Worm (Caenorhabditis elegans) whole organism, L2 larva: ENCODE results near the gene Y46G5A.8.

Experiments used
- aly-2 ChIP-seq: fragments of 150-350 bp; optimal IDR thresholded peaks from 2 replicates; lab custom pipeline; 2014; ENCODE audit warnings: missing biosample characterization, missing genetic modification characterization
- ama-1 ChIP-seq: fragments of 150-350 bp; optimal IDR thresholded peaks from 2 replicates; lab custom pipeline; 2018; ENCODE audit warnings: inconsistent platforms
- blmp-1 ChIP-seq: sonication (generic microtip); optimal IDR thresholded peaks from 2 replicates; lab custom pipeline; 2017; ENCODE audit warnings: missing genetic modification characterization, mild to moderate bottlenecking, missing compliant biosample characterization, antibody characterized with exemption, moderate library complexity; ENCODE audit not compliant: insufficient read depth
- dmd-4 ChIP-seq: sonication (generic microtip); optimal IDR thresholded peaks from 2 replicates; lab custom pipeline; 2017; ENCODE audit warnings: missing biosample characterization, missing genetic modification characterization
- fos-1 ChIP-seq: fragments of 150-350 bp; optimal IDR thresholded peaks from 2 replicates; lab custom pipeline; 2014; ENCODE audit warnings: missing biosample characterization, missing genetic modification characterization
- nhr-11 ChIP-seq: fragments of 150-350 bp; optimal IDR thresholded peaks from 2 replicates; lab custom pipeline; 2014; ENCODE audit warnings: missing biosample characterization, missing genetic modification characterization
- unc-39 ChIP-seq: fragments of 150-350 bp; optimal IDR thresholded peaks from 2 replicates; lab custom pipeline; 2014; ENCODE audit warnings: missing biosample characterization, missing genetic modification characterization

- TF ChIP-seq unc-39 (tag; lab: Kevin White, UChicago) (no peak), blmp-1 (tag; lab: Kevin White, UChicago) (no peak), dmd-4 (tag; lab: Kevin White, UChicago) (no peak), fos-1 (no peak), ama-1 (lab: Kevin White, UChicago) (no peak), nhr-11 (tag; lab: Kevin White, UChicago) (no peak), aly-2 (no peak)
These were observed 49.0 kb downstream of the Y46G5A.8 start, which contains the start of the genes Y46G5A.18 and Y46G5A.47 for ce11 chrII:12805161-12805560.
